Worm (Caenorhabditis elegans) whole organism, L4 larva: ENCODE data around the gene snf-5.

ENCODE experiments used
- D1046.2 ChIP-seq: fragments of 200-800 bp; sonication (Bioruptor generic); IDR thresholded peaks from 2 replicates; pipeline ENCODE4 v1.3.6; 2022; ENCODE audit warnings: missing genetic modification characterization, missing compliant biosample characterization
- F26F4.8 ChIP-seq: fragments of 200-800 bp; sonication (Bioruptor generic); conservative IDR thresholded peaks from 2 replicates; pipeline ENCODE4 v1.3.6; 2022; ENCODE audit warnings: missing genetic modification characterization, missing compliant biosample characterization
- F44E2.7 ChIP-seq: fragments of 200-800 bp; sonication (Bioruptor generic); IDR thresholded peaks from 2 replicates; pipeline ENCODE4 v2.1.2; 2022; ENCODE audit warnings: missing genetic modification characterization, missing compliant biosample characterization
- F49E8.2 ChIP-seq: sonication (generic microtip); optimal IDR thresholded peaks from 2 replicates; lab custom pipeline; 2016; ENCODE audit warnings: missing compliant biosample characterization, mild to moderate bottlenecking, missing genetic modification characterization, borderline replicate concordance
- T26A8.4 ChIP-seq: fragments of 200-800 bp; sonication (Bioruptor generic); IDR thresholded peaks from 2 replicates; pipeline ENCODE4 v1.3.6; 2022; ENCODE audit warnings: missing genetic modification characterization, missing compliant biosample characterization
- Y105C5A.15 ChIP-seq: fragments of 200-800 bp; sonication (Bioruptor generic); IDR thresholded peaks from 2 replicates; pipeline ENCODE4 v1.3.6; 2022; ENCODE audit warnings: missing genetic modification characterization, missing compliant biosample characterization
- Y48G9A.11 ChIP-seq: fragments of 200-800 bp; sonication (Bioruptor generic); IDR thresholded peaks from 2 replicates; pipeline ENCODE4 v1.3.6; 2022; ENCODE audit warnings: missing genetic modification reagents, missing genetic modification characterization, missing compliant biosample characterization
- ZK337.2 ChIP-seq: fragments of 200-800 bp; sonication (Bioruptor generic); IDR thresholded peaks from 2 replicates; pipeline ENCODE4 v1.3.6; 2022; ENCODE audit warnings: missing genetic modification reagents, missing genetic modification characterization, missing compliant biosample characterization
- ZK546.5 ChIP-seq, 2 experiments: sonication (generic microtip); optimal IDR thresholded peaks; 2 replicates each; lab custom pipeline; 2017; ENCODE audit warnings: missing biosample characterization in 2 of 2, missing genetic modification characterization in 2 of 2
- ama-1 ChIP-seq: fragments of 150-350 bp; optimal IDR thresholded peaks from 2 replicates; lab custom pipeline; 2014; ENCODE audit warnings: inconsistent platforms, mixed read lengths
- arid-1 ChIP-seq: fragments of 200-800 bp; sonication (Bioruptor generic); conservative IDR thresholded peaks from 2 replicates; pipeline ENCODE4 v1.3.6; 2022; ENCODE audit warnings: missing genetic modification reagents, missing genetic modification characterization, missing compliant biosample characterization
- ceh-62 ChIP-seq: sonication (generic microtip); optimal IDR thresholded peaks from 2 replicates; lab custom pipeline; 2017; ENCODE audit warnings: missing biosample characterization, missing genetic modification characterization
- ceh-82 ChIP-seq: sonication (generic microtip); optimal IDR thresholded peaks from 2 replicates; lab custom pipeline; 2017; ENCODE audit warnings: missing biosample characterization, missing genetic modification characterization
- ces-1 ChIP-seq: fragments of 150-350 bp; sonication (generic microtip); optimal IDR thresholded peaks from 4 replicates; lab custom pipeline; 2014; ENCODE audit warnings: missing biosample characterization, missing genetic modification reagents, missing genetic modification characterization
- daf-16 ChIP-seq, 3 experiments: sonication (generic microtip); optimal IDR thresholded peaks; 2 replicates each; lab custom pipeline; 2016 to 2017; ENCODE audit warnings: missing genetic modification characterization in 3 of 3, missing genetic modification reagents in 3 of 3, mild to moderate bottlenecking in 2 of 3, missing compliant biosample characterization in 2 of 3, missing biosample characterization in 1 of 3, moderate library complexity in 1 of 3
- daf-19 ChIP-seq: fragments of 200-800 bp; sonication (Bioruptor generic); conservative IDR thresholded peaks from 2 replicates; pipeline ENCODE4 v1.3.6; 2022; ENCODE audit warnings: missing genetic modification characterization, missing compliant biosample characterization
- daf-8 ChIP-seq: fragments of 200-800 bp; sonication (Bioruptor generic); IDR thresholded peaks from 2 replicates; pipeline ENCODE4 v1.3.6; 2022; ENCODE audit warnings: missing genetic modification characterization, missing compliant biosample characterization
- dmd-6 ChIP-seq: fragments of 200-800 bp; sonication (Bioruptor generic); IDR thresholded peaks from 2 replicates; pipeline ENCODE4 v1.3.6; 2022; ENCODE audit warnings: missing genetic modification reagents, missing genetic modification characterization, missing compliant biosample characterization
- dmd-8 ChIP-seq: fragments of 200-800 bp; sonication (Bioruptor generic); IDR thresholded peaks from 2 replicates; pipeline ENCODE4 v1.3.6; 2022; ENCODE audit warnings: missing genetic modification characterization, missing compliant biosample characterization
- dmd-9 ChIP-seq: fragments of 200-800 bp; sonication (Bioruptor generic); IDR thresholded peaks from 2 replicates; pipeline ENCODE4 v1.3.6; 2022; ENCODE audit warnings: missing genetic modification reagents, missing genetic modification characterization, missing compliant biosample characterization
- fos-1 ChIP-seq: fragments of 150-350 bp; optimal IDR thresholded peaks from 2 replicates; lab custom pipeline; 2014; ENCODE audit warnings: missing biosample characterization, missing genetic modification characterization
- hlh-11 ChIP-seq: fragments of 200-800 bp; sonication (Bioruptor generic); optimal IDR thresholded peaks from 2 replicates; lab custom pipeline; 2018; ENCODE audit warnings: mild to moderate bottlenecking, missing genetic modification characterization, missing compliant biosample characterization
- lim-7 ChIP-seq: fragments of 200-800 bp; sonication (Bioruptor generic); IDR thresholded peaks from 2 replicates; pipeline ENCODE4 v1.3.6; 2022; ENCODE audit warnings: missing genetic modification characterization, missing compliant biosample characterization
- lin-1 ChIP-seq: fragments of 200-800 bp; sonication (Bioruptor generic); IDR thresholded peaks from 2 replicates; pipeline ENCODE4 v1.3.6; 2022; ENCODE audit warnings: missing genetic modification reagents, missing genetic modification characterization, missing compliant biosample characterization
- lin-38 ChIP-seq: fragments of 200-800 bp; sonication (Bioruptor generic); IDR thresholded peaks from 2 replicates; pipeline ENCODE4 v1.3.6; 2022; ENCODE audit warnings: missing genetic modification reagents, missing genetic modification characterization, missing compliant biosample characterization
- lir-3 ChIP-seq: sonication (generic microtip); optimal IDR thresholded peaks from 2 replicates; lab custom pipeline; 2016; ENCODE audit warnings: mild to moderate bottlenecking, missing genetic modification characterization, missing compliant biosample characterization
- lsy-2 ChIP-seq, 2 experiments: fragments of 150-350 bp in 1 of 2; sonication (generic microtip) in 1 of 2; optimal IDR thresholded peaks; 2 replicates each; lab custom pipeline; 2014 to 2017; ENCODE audit warnings: missing biosample characterization in 2 of 2, missing genetic modification characterization in 2 of 2
- madf-5 ChIP-seq, 2 experiments: fragments of 200-800 bp; sonication (Bioruptor generic); IDR thresholded peaks; 2 replicates each; pipeline ENCODE4 v1.3.6; 2022; ENCODE audit warnings: missing compliant biosample characterization in 2 of 2, missing genetic modification characterization in 2 of 2
- mes-2 ChIP-seq: sonication (generic microtip); optimal IDR thresholded peaks from 2 replicates; lab custom pipeline; 2016; ENCODE audit warnings: missing genotype, mild to moderate bottlenecking, missing genetic modification characterization, missing compliant biosample characterization; ENCODE audit not compliant: poor library complexity, severe bottlenecking
- mxl-3 ChIP-seq: fragments of 200-800 bp; sonication (Bioruptor generic); optimal IDR thresholded peaks from 2 replicates; lab custom pipeline; 2018; ENCODE audit warnings: mild to moderate bottlenecking, missing genetic modification characterization, missing compliant biosample characterization
- nhr-237 ChIP-seq: sonication (generic microtip); optimal IDR thresholded peaks from 2 replicates; lab custom pipeline; 2017; ENCODE audit warnings: missing biosample characterization, missing genetic modification characterization
- nhr-25 ChIP-seq: sonication (generic microtip); optimal IDR thresholded peaks from 2 replicates; lab custom pipeline; 2017; ENCODE audit warnings: missing genetic modification characterization, mild to moderate bottlenecking, missing compliant biosample characterization, antibody characterized with exemption, moderate library complexity, borderline replicate concordance; ENCODE audit not compliant: insufficient read depth
- nhr-28 ChIP-seq: fragments of 150-350 bp; optimal IDR thresholded peaks from 2 replicates; lab custom pipeline; 2014; ENCODE audit warnings: missing biosample characterization, missing genetic modification characterization
- nhr-6 ChIP-seq: fragments of 150-350 bp; optimal IDR thresholded peaks from 2 replicates; lab custom pipeline; 2014; ENCODE audit warnings: missing biosample characterization, missing genetic modification characterization
- nhr-76 ChIP-seq: fragments of 150-350 bp; optimal IDR thresholded peaks from 2 replicates; lab custom pipeline; 2014; ENCODE audit warnings: missing biosample characterization, missing genetic modification characterization
- pha-4 ChIP-seq, 2 experiments: fragments of 150-350 bp in 1 of 2; fragments of 200-800 bp in 1 of 2; sonication (Bioruptor generic) in 1 of 2; IDR thresholded peaks in 1 of 2; optimal IDR thresholded peaks in 1 of 2; 2 replicates each; pipeline versions ENCODE4 v1.3.6 to Lab custom; 2014 to 2022; ENCODE audit warnings: missing genetic modification characterization in 2 of 2, missing genetic modification reagents in 2 of 2, missing biosample characterization in 1 of 2, missing compliant biosample characterization in 1 of 2
- php-3 ChIP-seq: fragments of 200-800 bp; sonication (Bioruptor generic); IDR thresholded peaks from 2 replicates; pipeline ENCODE4 v1.3.6; 2022; ENCODE audit warnings: missing genetic modification reagents, missing genetic modification characterization, missing compliant biosample characterization
- saeg-2 ChIP-seq: fragments of 200-800 bp; sonication (Bioruptor generic); IDR thresholded peaks from 2 replicates; pipeline ENCODE4 v1.3.6; 2022; ENCODE audit warnings: missing genetic modification reagents, missing genetic modification characterization, missing compliant biosample characterization
- sdz-12 ChIP-seq: fragments of 200-800 bp; sonication (Bioruptor generic); optimal IDR thresholded peaks from 2 replicates; lab custom pipeline; 2018; ENCODE audit warnings: mild to moderate bottlenecking, missing genetic modification characterization, missing compliant biosample characterization
- snpc-1.2 ChIP-seq: fragments of 200-800 bp; sonication (Bioruptor generic); IDR thresholded peaks from 2 replicates; pipeline ENCODE4 v1.3.6; 2022; ENCODE audit warnings: missing genetic modification reagents, missing genetic modification characterization, missing compliant biosample characterization
- unc-130 ChIP-seq: sonication (generic microtip); optimal IDR thresholded peaks from 2 replicates; lab custom pipeline; 2016; ENCODE audit warnings: missing genetic modification reagents, missing genetic modification characterization, missing compliant biosample characterization
- unc-39 ChIP-seq: sonication (generic microtip); optimal IDR thresholded peaks from 2 replicates; lab custom pipeline; 2017; ENCODE audit warnings: missing biosample characterization, missing genetic modification characterization
- vab-7 ChIP-seq: fragments of 200-800 bp; sonication (Bioruptor generic); IDR thresholded peaks from 2 replicates; pipeline ENCODE4 v1.3.6; 2022; ENCODE audit warnings: missing genetic modification reagents, missing genetic modification characterization, missing compliant biosample characterization
- zip-11 ChIP-seq: fragments of 200-800 bp; sonication (Bioruptor generic); IDR thresholded peaks from 2 replicates; pipeline ENCODE4 v1.3.6; 2022; ENCODE audit warnings: missing genetic modification characterization, missing compliant biosample characterization
- zip-2 ChIP-seq: fragments of 150-350 bp; optimal IDR thresholded peaks from 2 replicates; lab custom pipeline; 2014; ENCODE audit warnings: missing biosample characterization, missing genetic modification characterization

Gene snf-5

DNA sequence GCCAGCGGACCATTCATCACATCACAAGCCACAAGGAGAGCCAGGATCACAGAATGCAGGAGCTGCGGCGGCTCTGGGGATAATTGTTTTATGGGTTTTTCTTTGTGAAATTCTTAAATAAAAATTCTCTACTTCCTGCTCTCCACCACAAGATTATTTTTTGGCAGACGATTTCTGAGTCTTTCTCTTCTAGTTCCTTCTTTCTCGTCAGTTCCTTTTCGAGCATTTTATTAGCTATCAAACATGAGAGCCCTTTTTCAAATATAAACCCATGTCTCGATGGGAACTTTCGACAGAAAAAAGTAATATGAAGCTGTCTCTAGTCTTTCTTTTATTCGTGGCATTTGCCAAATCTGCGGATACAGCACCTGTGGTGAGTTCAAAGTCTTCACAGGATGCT, 22.9 kb upstream of the snf-5 start, which contains the start of gene F35C5.3:
F35C5.3 (plus strand) TSS at position 301 of the 400 bp plus-strand sequence.
- TF ChIP-seq nhr-76 = no peak
- no peak for TF ChIP-seq ZK546.5 (tag; optimal IDR thresholded peaks at IDR 0.05; lab: Kevin White, UChicago)
- TF ChIP-seq ceh-82 (tag; lab: Kevin White, UChicago) = no peak
- no peak for TF ChIP-seq sdz-12 (GFP tag; lab: Kevin White, UChicago)
- no peak for TF ChIP-seq ceh-62
- TF ChIP-seq Y105C5A.15 = no peak
- TF ChIP-seq F26F4.8 = no peak
- TF ChIP-seq D1046.2 = no peak
- TF ChIP-seq arid-1 (GFP tag; lab: Robert Waterston, UW) = no peak

- TF ChIP-seq dmd-6 (GFP tag; lab: Robert Waterston, UW) (no peak), Y105C5A.15 (no peak), php-3 (GFP tag; lab: Robert Waterston, UW) (no peak), F44E2.7 (GFP tag; lab: Robert Waterston, UW) (no peak), lir-3 (tag; lab: Kevin White, UChicago) (no peak), lin-38 (GFP tag; lab: Robert Waterston, UW) (no peak), nhr-28 (no peak), ces-1 (GFP tag; lab: Kevin White, UChicago) (no peak), fos-1 (tag; lab: Kevin White, UChicago) (no peak)
Measured at ce11 chrII:12884972-12885371, 19.4 kb upstream of the snf-5 start, which contains the start of gene sra-14. TSS of gene sra-14 (plus strand) at chrII:12885272.

DNA sequence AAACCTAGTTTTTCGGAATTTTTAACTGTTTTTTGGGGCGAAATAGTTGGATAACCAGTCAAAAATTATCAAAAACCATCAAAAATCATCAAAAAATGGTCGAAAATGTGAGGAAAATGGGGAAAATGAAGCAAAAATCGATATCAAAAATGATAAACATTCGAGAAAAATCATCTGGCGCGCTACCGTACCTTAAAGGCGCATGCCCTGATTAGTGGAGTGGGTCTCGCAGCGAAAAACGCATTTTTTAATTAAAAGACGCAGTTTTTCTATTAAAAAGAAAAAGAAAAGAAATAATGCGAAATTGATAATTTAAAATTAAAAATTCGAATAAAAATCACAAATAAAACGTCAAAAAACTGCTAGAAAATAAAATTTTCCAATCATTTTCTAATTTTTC, 14.8 kb upstream of the snf-5 start, which contains the start of gene F35C5.1:
F35C5.1 (plus strand) TSS at position 399 of the 400 bp plus-strand sequence.
- TF ChIP-seq unc-130 (GFP tag; lab: Kevin White, UChicago) (peak; percentile 12), lsy-2 (tag; optimal IDR thresholded peaks at IDR 0.05; lab: Kevin White, UChicago) (peak in 1 of 2 experiments; percentile 34), lin-38 (GFP tag; lab: Robert Waterston, UW) (peak; percentile 39), F26F4.8 (no peak), Y48G9A.11 (GFP tag; lab: Robert Waterston, UW) (peak; percentile 63), F49E8.2 (tag; lab: Kevin White, UChicago) (peak; percentile 47)
- TF ChIP-seq, all 104 proteins: peak for 5

DNA sequence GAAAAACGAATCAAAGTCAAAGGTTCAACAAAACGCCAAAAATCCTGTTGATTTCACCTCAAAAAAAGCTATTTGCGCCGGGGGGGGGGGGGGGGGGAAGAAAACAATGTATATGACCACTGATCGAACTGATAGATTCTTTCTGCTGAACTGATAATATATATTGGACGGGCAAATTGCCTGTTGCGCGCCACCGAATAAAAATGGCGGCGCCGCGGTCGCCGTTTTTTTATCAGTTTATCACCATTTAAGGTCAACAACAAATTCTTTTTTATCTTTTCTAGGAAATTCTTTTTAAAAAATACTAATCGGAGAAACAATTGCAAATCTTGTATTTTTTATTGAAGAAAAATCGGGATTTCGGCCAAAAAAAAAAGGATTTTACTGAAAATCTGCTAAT, 14.2 kb upstream of the snf-5 start:
- no peak for TF ChIP-seq lin-1
- TF ChIP-seq vab-7 (GFP tag; lab: Robert Waterston, UW) = no peak
- no peak for TF ChIP-seq snpc-1.2 (GFP tag; lab: Robert Waterston, UW)
- no peak for TF ChIP-seq zip-11 (GFP tag; lab: Robert Waterston, UW)
- TF ChIP-seq dmd-9 (GFP tag; lab: Robert Waterston, UW) = no peak
- no peak for TF ChIP-seq ces-1 (GFP tag; lab: Kevin White, UChicago)
- TF ChIP-seq nhr-6 (tag; lab: Kevin White, UChicago) = no peak
- no peak for TF ChIP-seq Y48G9A.11 (GFP tag; lab: Robert Waterston, UW)
- no peak for TF ChIP-seq ama-1 (lab: Kevin White, UChicago)
- no peak for TF ChIP-seq daf-19 (GFP tag; lab: Robert Waterston, UW)
- no peak for TF ChIP-seq daf-16 (GFP tag; optimal IDR thresholded peaks at IDR 0.05; lab: Kevin White, UChicago)
- TF ChIP-seq daf-16 (tag; optimal IDR thresholded peaks at IDR 0.05; lab: Kevin White, UChicago) = peak; percentile 85
- no peak for TF ChIP-seq madf-5 (GFP tag; IDR thresholded peaks at IDR 0.05; lab: Robert Waterston, UW)
- TF ChIP-seq ZK337.2 (GFP tag; lab: Robert Waterston, UW) = no peak
- no peak for TF ChIP-seq nhr-25 (tag; lab: Kevin White, UChicago)
- no peak for TF ChIP-seq nhr-237 (tag; lab: Kevin White, UChicago)
- no peak for TF ChIP-seq lsy-2 (tag; optimal IDR thresholded peaks at IDR 0.05; lab: Kevin White, UChicago)
- TF ChIP-seq mxl-3 (GFP tag; lab: Kevin White, UChicago) = no peak
- TF ChIP-seq unc-39 (tag; lab: Kevin White, UChicago) = no peak
- TF ChIP-seq lim-7 = no peak
- no peak for TF ChIP-seq T26A8.4 (GFP tag; lab: Robert Waterston, UW)
- no peak for TF ChIP-seq dmd-8 (GFP tag; lab: Robert Waterston, UW)
- TF ChIP-seq mes-2 (tag; lab: Kevin White, UChicago) = no peak
- TF ChIP-seq pha-4 (GFP tag; IDR thresholded peaks at IDR 0.05; lab: Robert Waterston, UW) = no peak
- no peak for TF ChIP-seq pha-4 (tag; optimal IDR thresholded peaks at IDR 0.05; lab: Kevin White, UChicago)
- TF ChIP-seq daf-8 = no peak
- peak; percentile 73 for TF ChIP-seq hlh-11 (tag; lab: Kevin White, UChicago)
- no peak for TF ChIP-seq zip-2 (tag; lab: Kevin White, UChicago)
- no peak for TF ChIP-seq saeg-2 (GFP tag; lab: Robert Waterston, UW)
